Worm (Caenorhabditis elegans): ENCODE data around the gene sec-22.

ce11 chrX:1004037-1004436, 31.3 kb upstream of the sec-22 start, which contains the start of gene cutl-21:
- TF ChIP-seq pes-1 (GFP tag; IDR thresholded peaks at IDR 0.05): no peak
- TF ChIP-seq hmg-4 (GFP tag; optimal IDR thresholded peaks at IDR 0.05): no peak
- no peak for TF ChIP-seq ama-1 (optimal IDR thresholded peaks at IDR 0.05)
- TF ChIP-seq flt-1 (GFP tag; IDR thresholded peaks at IDR 0.05): no peak
- TF ChIP-seq scrt-1 (GFP tag; IDR thresholded peaks at IDR 0.05): no peak
- no peak for TF ChIP-seq B0310.2 (tag; optimal IDR thresholded peaks at IDR 0.05)
- TF ChIP-seq ceh-36 (tag; optimal IDR thresholded peaks at IDR 0.05): no peak
- no peak for TF ChIP-seq ceh-13 (GFP tag; optimal IDR thresholded peaks at IDR 0.05)
- no peak for TF ChIP-seq hmbx-1 (tag; optimal IDR thresholded peaks at IDR 0.05)
- TF ChIP-seq hnd-1 (tag; optimal IDR thresholded peaks at IDR 0.05): no peak
